Worm (Caenorhabditis elegans) whole organism, young adult: ENCODE data around the gene lin-42.

ENCODE experiments used
- B0019.2 ChIP-seq: fragments of 200-800 bp; sonication (Bioruptor generic); conservative IDR thresholded peaks from 2 replicates; pipeline ENCODE4 v1.3.6; 2022; ENCODE audit warnings: missing genetic modification reagents, missing genetic modification characterization, missing compliant biosample characterization
- B0035.1 ChIP-seq: sonication (generic microtip); optimal IDR thresholded peaks from 2 replicates; lab custom pipeline; 2016; ENCODE audit warnings: missing genetic modification characterization, mild to moderate bottlenecking, missing compliant biosample characterization, missing genotype, missing genetic modification reagents
- B0261.1 ChIP-seq: sonication (generic microtip); optimal IDR thresholded peaks from 2 replicates; lab custom pipeline; 2016; ENCODE audit warnings: mild to moderate bottlenecking, missing genetic modification characterization, moderate library complexity, missing compliant biosample characterization
- B0336.3 ChIP-seq: fragments of 200-800 bp; sonication (Bioruptor generic); IDR thresholded peaks from 2 replicates; pipeline ENCODE4 v1.3.6; 2022; ENCODE audit warnings: missing genetic modification characterization, missing compliant biosample characterization
- C06A6.2 ChIP-seq: fragments of 200-800 bp; sonication (Bioruptor generic); conservative IDR thresholded peaks from 2 replicates; pipeline ENCODE4 v1.3.6; 2022; ENCODE audit warnings: missing genetic modification characterization, missing compliant biosample characterization
- C17E4.6 ChIP-seq: fragments of 200-800 bp; sonication (Bioruptor generic); IDR thresholded peaks from 2 replicates; pipeline ENCODE4 v1.3.6; 2022; ENCODE audit warnings: missing genetic modification reagents, missing genetic modification characterization, missing compliant biosample characterization
- F57A8.1 ChIP-seq: fragments of 200-800 bp; sonication (Bioruptor generic); optimal IDR thresholded peaks from 2 replicates; lab custom pipeline; 2018; ENCODE audit warnings: mild to moderate bottlenecking, missing genetic modification characterization, moderate library complexity, missing compliant biosample characterization
- F57C9.4 ChIP-seq: sonication (generic microtip); optimal IDR thresholded peaks from 2 replicates; lab custom pipeline; 2017; ENCODE audit warnings: mild to moderate bottlenecking, missing genetic modification characterization, missing compliant biosample characterization
- K11D2.4 ChIP-seq: fragments of 200-800 bp; sonication (Bioruptor generic); IDR thresholded peaks from 2 replicates; pipeline ENCODE4 v1.3.6; 2022; ENCODE audit warnings: missing genetic modification reagents, missing genetic modification characterization, missing compliant biosample characterization
- K12H6.12 ChIP-seq: fragments of 200-800 bp; sonication (Bioruptor generic); optimal IDR thresholded peaks from 2 replicates; lab custom pipeline; 2018; ENCODE audit warnings: mild to moderate bottlenecking, missing genetic modification characterization, missing compliant biosample characterization
- Y53G8AR.9 ChIP-seq: fragments of 200-800 bp; sonication (Bioruptor generic); conservative IDR thresholded peaks from 2 replicates; pipeline ENCODE4 v1.3.6; 2022; ENCODE audit warnings: missing genetic modification reagents, missing genetic modification characterization, missing compliant biosample characterization
- Y79H2A.3 ChIP-seq: fragments of 200-800 bp; sonication (Bioruptor generic); conservative IDR thresholded peaks from 2 replicates; pipeline ENCODE4 v1.3.6; 2022; ENCODE audit warnings: missing genetic modification reagents, missing genetic modification characterization, missing compliant biosample characterization
- ama-1 ChIP-seq, 3 experiments: fragments of 150-350 bp in 1 of 3; sonication (generic microtip) in 2 of 3; optimal IDR thresholded peaks; 2 replicates each; lab custom pipeline; 2014 to 2018; ENCODE audit warnings: missing biosample characterization in 2 of 3, missing genetic modification characterization in 2 of 3, missing genetic modification reagents in 2 of 3
- aptf-3 ChIP-seq: fragments of 200-800 bp; sonication (Bioruptor generic); IDR thresholded peaks from 2 replicates; pipeline ENCODE4 v1.3.6; 2022; ENCODE audit warnings: missing genetic modification characterization, missing compliant biosample characterization
- atf-7 ChIP-seq: sonication (generic microtip); optimal IDR thresholded peaks from 2 replicates; lab custom pipeline; 2017; ENCODE audit warnings: mild to moderate bottlenecking, missing genetic modification characterization, missing compliant biosample characterization
- athp-1 ChIP-seq: sonication (generic microtip); optimal IDR thresholded peaks from 2 replicates; lab custom pipeline; 2017; ENCODE audit warnings: mild to moderate bottlenecking, missing genetic modification characterization, missing compliant biosample characterization
- ceh-58 ChIP-seq: fragments of 200-800 bp; sonication (Bioruptor generic); IDR thresholded peaks from 2 replicates; pipeline ENCODE4 v1.3.6; 2022; ENCODE audit warnings: missing genetic modification characterization, missing compliant biosample characterization
- chd-7 ChIP-seq: sonication (generic microtip); optimal IDR thresholded peaks from 2 replicates; lab custom pipeline; 2016; ENCODE audit warnings: mild to moderate bottlenecking, missing genetic modification characterization, moderate library complexity, missing compliant biosample characterization
- die-1 ChIP-seq: sonication (generic microtip); optimal IDR thresholded peaks from 2 replicates; lab custom pipeline; 2016; ENCODE audit warnings: missing genotype, mild to moderate bottlenecking, missing genetic modification characterization, missing compliant biosample characterization
- egrh-3 ChIP-seq: fragments of 200-800 bp; sonication (Bioruptor generic); IDR thresholded peaks from 2 replicates; pipeline ENCODE4 v1.3.6; 2022; ENCODE audit warnings: missing genetic modification reagents, missing genetic modification characterization, missing compliant biosample characterization
- ekl-4 ChIP-seq: fragments of 200-800 bp; sonication (Bioruptor generic); IDR thresholded peaks from 2 replicates; pipeline ENCODE4 v1.3.6; 2022; ENCODE audit warnings: missing genetic modification reagents, missing genetic modification characterization, missing compliant biosample characterization
- gei-17 ChIP-seq: fragments of 200-800 bp; sonication (Bioruptor generic); optimal IDR thresholded peaks from 2 replicates; lab custom pipeline; 2018; ENCODE audit warnings: mild to moderate bottlenecking, missing genetic modification characterization, missing compliant biosample characterization
- hmg-20 ChIP-seq: fragments of 200-800 bp; sonication (Bioruptor generic); IDR thresholded peaks from 2 replicates; pipeline ENCODE4 v1.3.6; 2022; ENCODE audit warnings: missing genetic modification reagents, missing genetic modification characterization, missing compliant biosample characterization
- lag-1 ChIP-seq: fragments of 200-800 bp; sonication (Bioruptor generic); IDR thresholded peaks from 2 replicates; pipeline ENCODE4 v1.3.6; 2022; ENCODE audit warnings: missing genetic modification reagents, missing genetic modification characterization, missing compliant biosample characterization
- lin-40 ChIP-seq: sonication (generic microtip); optimal IDR thresholded peaks from 2 replicates; lab custom pipeline; 2016; ENCODE audit warnings: missing genetic modification characterization, mild to moderate bottlenecking, missing compliant biosample characterization, missing genotype, missing genetic modification reagents
- lir-1 ChIP-seq: fragments of 200-800 bp; sonication (Bioruptor generic); conservative IDR thresholded peaks from 2 replicates; pipeline ENCODE4 v1.3.6; 2022; ENCODE audit warnings: missing genetic modification reagents, missing genetic modification characterization, missing compliant biosample characterization
- lsy-27 ChIP-seq: sonication (generic microtip); optimal IDR thresholded peaks from 2 replicates; lab custom pipeline; 2017; ENCODE audit warnings: missing genetic modification characterization, mild to moderate bottlenecking, missing compliant biosample characterization, antibody characterized with exemption, missing genotype, borderline replicate concordance; ENCODE audit not compliant: insufficient read depth
- madf-10 ChIP-seq: sonication (generic microtip); optimal IDR thresholded peaks from 2 replicates; lab custom pipeline; 2016; ENCODE audit warnings: mild to moderate bottlenecking, missing genetic modification characterization, missing compliant biosample characterization
- madf-3 ChIP-seq: fragments of 200-800 bp; sonication (Bioruptor generic); IDR thresholded peaks from 2 replicates; pipeline ENCODE4 v1.3.6; 2022; ENCODE audit warnings: missing genetic modification reagents, missing genetic modification characterization, missing compliant biosample characterization
- madf-8 ChIP-seq: fragments of 200-800 bp; sonication (Bioruptor generic); conservative IDR thresholded peaks from 2 replicates; pipeline ENCODE4 v1.3.6; 2022; ENCODE audit warnings: missing genetic modification reagents, missing genetic modification characterization, missing compliant biosample characterization
- mel-28 ChIP-seq: sonication (generic microtip); optimal IDR thresholded peaks from 2 replicates; lab custom pipeline; 2016; ENCODE audit warnings: borderline replicate concordance, mild to moderate bottlenecking, missing genetic modification characterization, missing compliant biosample characterization
- nfyb-1 ChIP-seq: fragments of 200-800 bp; sonication (Bioruptor generic); IDR thresholded peaks from 2 replicates; pipeline ENCODE4 v1.3.6; 2022; ENCODE audit warnings: missing genetic modification reagents, missing genetic modification characterization, missing compliant biosample characterization
- nhr-120 ChIP-seq: fragments of 200-800 bp; sonication (Bioruptor generic); IDR thresholded peaks from 2 replicates; pipeline ENCODE4 v1.3.6; 2022; ENCODE audit warnings: missing genetic modification characterization, missing compliant biosample characterization
- nhr-179 ChIP-seq: sonication (generic microtip); optimal IDR thresholded peaks from 2 replicates; lab custom pipeline; 2016; ENCODE audit warnings: mild to moderate bottlenecking, missing genetic modification characterization, missing compliant biosample characterization
- sea-2 ChIP-seq: fragments of 200-800 bp; sonication (Bioruptor generic); IDR thresholded peaks from 2 replicates; pipeline ENCODE4 v1.3.6; 2022; ENCODE audit warnings: missing genetic modification characterization, missing compliant biosample characterization
- snpc-1.1 ChIP-seq: sonication (generic microtip); optimal IDR thresholded peaks from 2 replicates; lab custom pipeline; 2017; ENCODE audit warnings: missing genetic modification characterization, mild to moderate bottlenecking, missing compliant biosample characterization, antibody characterized with exemption, moderate library complexity, missing genotype, missing genetic modification reagents; ENCODE audit not compliant: insufficient read depth
- snpc-1.3 ChIP-seq: sonication (generic microtip); optimal IDR thresholded peaks from 2 replicates; lab custom pipeline; 2017; ENCODE audit warnings: missing genetic modification characterization, mild to moderate bottlenecking, missing compliant biosample characterization, antibody characterized with exemption, moderate library complexity, missing genotype, missing genetic modification reagents; ENCODE audit not compliant: insufficient read depth
- snpc-3.4 ChIP-seq: sonication (generic microtip); optimal IDR thresholded peaks from 2 replicates; lab custom pipeline; 2017; ENCODE audit warnings: missing genetic modification characterization, mild to moderate bottlenecking, missing compliant biosample characterization, antibody characterized with exemption, moderate library complexity, missing genotype, missing genetic modification reagents
- unc-130 ChIP-seq: sonication (generic microtip); optimal IDR thresholded peaks from 2 replicates; lab custom pipeline; 2016; ENCODE audit warnings: missing genetic modification reagents, missing genetic modification characterization, missing compliant biosample characterization
- unc-62 ChIP-seq: fragments of 150-350 bp; optimal IDR thresholded peaks from 2 replicates; lab custom pipeline; 2014; ENCODE audit warnings: missing biosample characterization, missing genetic modification reagents, missing genetic modification characterization
- xnd-1 ChIP-seq: sonication (generic microtip); optimal IDR thresholded peaks from 2 replicates; lab custom pipeline; 2016; ENCODE audit warnings: missing genotype, missing genetic modification reagents, missing genetic modification characterization, missing compliant biosample characterization
- zfh-2 ChIP-seq: fragments of 200-800 bp; sonication (Bioruptor generic); conservative IDR thresholded peaks from 2 replicates; pipeline ENCODE4 v1.3.6; 2022; ENCODE audit warnings: missing genetic modification reagents, missing genetic modification characterization, missing compliant biosample characterization
- zim-3 ChIP-seq: sonication (generic microtip); optimal IDR thresholded peaks from 2 replicates; lab custom pipeline; 2017; ENCODE audit warnings: mild to moderate bottlenecking, missing genetic modification characterization, moderate library complexity, missing compliant biosample characterization
- ztf-6 ChIP-seq: fragments of 200-800 bp; sonication (Bioruptor generic); IDR thresholded peaks from 2 replicates; pipeline ENCODE4 v1.3.6; 2022; ENCODE audit warnings: missing genetic modification reagents, missing genetic modification characterization, missing compliant biosample characterization

Gene lin-42

DNA sequence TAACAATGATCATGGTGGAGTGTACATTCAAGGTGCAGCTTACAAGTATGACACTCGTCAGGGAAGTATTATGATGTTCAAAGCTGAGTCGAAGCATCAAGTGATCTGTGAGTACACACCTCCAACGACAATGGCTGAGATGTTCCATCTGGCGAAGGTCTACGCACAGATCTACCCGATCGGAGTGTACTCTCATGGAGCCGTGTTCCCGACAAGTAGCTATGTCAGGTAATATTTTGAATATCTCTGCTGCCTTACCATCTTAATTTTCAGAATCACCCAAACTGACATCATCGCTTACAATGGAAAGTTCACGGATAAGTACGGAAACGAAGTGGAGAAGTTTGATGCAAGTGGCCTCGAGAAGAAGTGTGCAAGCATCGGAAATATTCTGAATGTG is 4.6 kb upstream of the lin-42 start:
- TF ChIP-seq die-1 (tag; lab: Kevin White, UChicago) (no peak), Y53G8AR.9 (GFP tag; lab: Robert Waterston, UW) (no peak), hmg-20 (no peak), nfyb-1 (GFP tag; lab: Robert Waterston, UW) (no peak), K12H6.12 (tag; lab: Kevin White, UChicago) (no peak), zim-3 (tag; lab: Kevin White, UChicago) (no peak), mel-28 (tag; lab: Kevin White, UChicago) (no peak), F57A8.1 (GFP tag; lab: Kevin White, UChicago) (no peak), F57C9.4 (tag; lab: Kevin White, UChicago) (no peak), B0261.1 (no peak), zfh-2 (GFP tag; lab: Robert Waterston, UW) (no peak), K11D2.4 (GFP tag; lab: Robert Waterston, UW) (no peak), B0035.1 (tag; lab: Kevin White, UChicago) (no peak)

DNA sequence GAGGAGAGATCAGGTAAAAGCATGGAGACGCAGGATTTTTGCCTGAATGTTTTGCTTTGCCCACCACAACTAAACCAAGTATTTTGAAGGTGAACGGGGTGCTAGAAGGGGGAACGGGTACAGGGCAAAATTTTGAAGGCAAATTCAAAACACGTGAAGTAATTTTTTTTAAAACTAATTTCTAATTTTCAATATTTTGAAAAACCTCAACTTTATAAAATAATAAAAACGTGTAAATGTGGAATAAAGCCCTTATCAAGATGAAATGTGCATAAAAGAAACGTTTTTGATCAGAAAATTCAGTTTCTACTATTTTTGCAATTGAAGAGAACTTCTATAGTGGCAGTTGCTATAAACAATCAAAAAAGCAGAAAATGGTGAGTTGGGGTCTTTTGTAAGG is 3.5 kb upstream of the lin-42 start, which contains the start of gene clec-119:
Gene clec-119, plus strand, starts transcription at position 301 of the 400 bp plus-strand sequence.
- TF ChIP-seq nhr-179 (tag; lab: Kevin White, UChicago) (no peak), aptf-3 (GFP tag; lab: Robert Waterston, UW) (no peak), xnd-1 (tag; lab: Kevin White, UChicago) (no peak), lir-1 (no peak), Y79H2A.3 (no peak), gei-17 (GFP tag; lab: Kevin White, UChicago) (no peak), lin-40 (tag; lab: Kevin White, UChicago) (no peak)

DNA sequence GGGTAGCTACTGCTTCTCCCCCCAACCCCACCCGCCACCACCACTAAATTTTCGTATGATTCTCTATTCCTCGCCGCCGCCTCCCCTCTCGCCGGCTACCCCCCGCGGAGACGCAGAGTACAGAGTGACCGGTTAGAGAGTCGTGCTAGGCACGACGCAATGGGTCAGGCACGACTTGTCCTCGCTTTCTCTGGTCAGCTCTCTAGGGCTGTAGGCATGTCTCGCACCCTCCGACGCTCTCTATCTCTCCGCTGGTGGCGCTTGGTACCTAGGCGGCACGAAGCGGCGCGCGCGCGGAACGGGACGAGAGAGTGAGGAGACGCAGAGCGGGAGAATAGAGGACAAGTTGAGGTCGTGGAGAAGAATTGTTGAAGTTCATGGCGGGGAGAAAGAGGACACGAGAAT is 5.3 kb downstream of the lin-42 start:
- TF ChIP-seq ztf-6 (GFP tag; lab: Robert Waterston, UW) = no peak
- TF ChIP-seq zim-3 (tag; lab: Kevin White, UChicago) = no peak
- peak; percentile 43; the same call in 1 of the 2 replicates for TF ChIP-seq nfyb-1 (GFP tag; lab: Robert Waterston, UW)
- no peak for TF ChIP-seq lsy-27 (tag; lab: Kevin White, UChicago)
- peak; percentile 94 for TF ChIP-seq egrh-3
- TF ChIP-seq nhr-179 (tag; lab: Kevin White, UChicago) = no peak
- peak; percentile 16 for TF ChIP-seq atf-7 (tag; lab: Kevin White, UChicago)
- TF ChIP-seq snpc-3.4 (tag; lab: Kevin White, UChicago) = no peak
- no peak for TF ChIP-seq B0019.2 (GFP tag; lab: Robert Waterston, UW)
- TF ChIP-seq snpc-1.3 (tag; lab: Kevin White, UChicago) = no peak
- 0 out of 2 replicates have a peak, but pooled peaks have one; percentile 46 for TF ChIP-seq sea-2 (GFP tag; lab: Robert Waterston, UW)
- TF ChIP-seq lag-1 (GFP tag; lab: Robert Waterston, UW) = no peak
- TF ChIP-seq madf-3 (GFP tag; lab: Robert Waterston, UW) = no peak
- no peak for TF ChIP-seq unc-62 (GFP tag; lab: Kevin White, UChicago)
- TF ChIP-seq snpc-1.1 (tag; lab: Kevin White, UChicago) = no peak
- TF ChIP-seq aptf-3 (GFP tag; lab: Robert Waterston, UW) = no peak
- TF ChIP-seq C17E4.6 = no peak
- TF ChIP-seq unc-130 = no peak
- peak; percentile 39; the same call in 1 of the 2 replicates for TF ChIP-seq ekl-4 (GFP tag; lab: Robert Waterston, UW)
- peak; percentile 98 for TF ChIP-seq zfh-2 (GFP tag; lab: Robert Waterston, UW)
- no peak for TF ChIP-seq athp-1
- no peak for TF ChIP-seq ama-1 (optimal IDR thresholded peaks at IDR 0.05; lab: Kevin White, UChicago)
- TF ChIP-seq ama-1 (GFP tag; optimal IDR thresholded peaks at IDR 0.05; lab: Kevin White, UChicago) = no peak
- TF ChIP-seq madf-8 (GFP tag; lab: Robert Waterston, UW) = no peak
- TF ChIP-seq ceh-58 (GFP tag; lab: Robert Waterston, UW) = no peak
- TF ChIP-seq madf-10 (tag; lab: Kevin White, UChicago) = peak; percentile 38
- TF ChIP-seq K12H6.12 (tag; lab: Kevin White, UChicago) = peak; percentile 60
- peak; percentile 62 for TF ChIP-seq C06A6.2 (GFP tag; lab: Robert Waterston, UW)
- no peak for TF ChIP-seq nhr-120 (GFP tag; lab: Robert Waterston, UW)
- peak; percentile 72 for TF ChIP-seq chd-7 (tag; lab: Kevin White, UChicago)
- TF ChIP-seq B0336.3 (GFP tag; lab: Robert Waterston, UW) = peak; percentile 83; the same call in 1 of the 2 replicates
